Worm (Caenorhabditis elegans) whole organism, L1 larva: ENCODE data around the gene T21H3.5.

Experiments used
- aha-1 ChIP-seq: fragments of 150-350 bp; optimal IDR thresholded peaks from 2 replicates; lab custom pipeline; 2014; ENCODE audit warnings: missing biosample characterization, missing genetic modification characterization
- ama-1 ChIP-seq: fragments of 150-350 bp; optimal IDR thresholded peaks from 2 replicates; lab custom pipeline; 2014
- egl-27 ChIP-seq, 2 experiments: fragments of 150-350 bp in 1 of 2; sonication (generic microtip); optimal IDR thresholded peaks; 3 replicates each; lab custom pipeline; 2017 to 2018; ENCODE audit warnings: missing biosample characterization in 2 of 2, missing genetic modification characterization in 2 of 2, missing genetic modification reagents in 2 of 2
- ets-5 ChIP-seq: fragments of 200-800 bp; sonication (Bioruptor generic); IDR thresholded peaks from 2 replicates; pipeline ENCODE4 v1.3.6; 2022; ENCODE audit warnings: missing genetic modification characterization, missing compliant biosample characterization
- irx-1 ChIP-seq: sonication (generic microtip); optimal IDR thresholded peaks from 2 replicates; lab custom pipeline; 2016; ENCODE audit warnings: missing genetic modification characterization, missing compliant biosample characterization
- lin-13 ChIP-seq: fragments of 150-350 bp; optimal IDR thresholded peaks from 2 replicates; lab custom pipeline; 2014; ENCODE audit warnings: missing biosample characterization, missing genetic modification reagents, missing genetic modification characterization
- nhr-11 ChIP-seq: fragments of 150-350 bp; optimal IDR thresholded peaks from 2 replicates; lab custom pipeline; 2014; ENCODE audit warnings: missing biosample characterization, missing genetic modification characterization
- nhr-237 ChIP-seq: fragments of 150-350 bp; optimal IDR thresholded peaks from 2 replicates; lab custom pipeline; 2014; ENCODE audit warnings: missing biosample characterization, missing genetic modification characterization
- nhr-47 ChIP-seq: sonication (generic microtip); optimal IDR thresholded peaks from 2 replicates; lab custom pipeline; 2016; ENCODE audit warnings: mild to moderate bottlenecking, missing genetic modification characterization, moderate library complexity, missing compliant biosample characterization
- nhr-77 ChIP-seq: fragments of 150-350 bp; optimal IDR thresholded peaks from 2 replicates; lab custom pipeline; 2014; ENCODE audit warnings: missing biosample characterization, missing genetic modification characterization
- rnt-1 ChIP-seq: sonication (generic microtip); optimal IDR thresholded peaks from 2 replicates; lab custom pipeline; 2016; ENCODE audit warnings: mild to moderate bottlenecking, missing genetic modification characterization, moderate library complexity, missing compliant biosample characterization
- snpc-4 ChIP-seq: fragments of 150-350 bp; optimal IDR thresholded peaks from 2 replicates; lab custom pipeline; 2014; ENCODE audit warnings: missing biosample characterization, missing genetic modification characterization
- sox-4 ChIP-seq: sonication (generic microtip); optimal IDR thresholded peaks from 2 replicates; lab custom pipeline; 2016; ENCODE audit warnings: missing genetic modification characterization, missing compliant biosample characterization
- ztf-4 ChIP-seq: fragments of 150-350 bp; optimal IDR thresholded peaks from 2 replicates; lab custom pipeline; 2014; ENCODE audit warnings: missing biosample characterization, missing genetic modification characterization

DNA sequence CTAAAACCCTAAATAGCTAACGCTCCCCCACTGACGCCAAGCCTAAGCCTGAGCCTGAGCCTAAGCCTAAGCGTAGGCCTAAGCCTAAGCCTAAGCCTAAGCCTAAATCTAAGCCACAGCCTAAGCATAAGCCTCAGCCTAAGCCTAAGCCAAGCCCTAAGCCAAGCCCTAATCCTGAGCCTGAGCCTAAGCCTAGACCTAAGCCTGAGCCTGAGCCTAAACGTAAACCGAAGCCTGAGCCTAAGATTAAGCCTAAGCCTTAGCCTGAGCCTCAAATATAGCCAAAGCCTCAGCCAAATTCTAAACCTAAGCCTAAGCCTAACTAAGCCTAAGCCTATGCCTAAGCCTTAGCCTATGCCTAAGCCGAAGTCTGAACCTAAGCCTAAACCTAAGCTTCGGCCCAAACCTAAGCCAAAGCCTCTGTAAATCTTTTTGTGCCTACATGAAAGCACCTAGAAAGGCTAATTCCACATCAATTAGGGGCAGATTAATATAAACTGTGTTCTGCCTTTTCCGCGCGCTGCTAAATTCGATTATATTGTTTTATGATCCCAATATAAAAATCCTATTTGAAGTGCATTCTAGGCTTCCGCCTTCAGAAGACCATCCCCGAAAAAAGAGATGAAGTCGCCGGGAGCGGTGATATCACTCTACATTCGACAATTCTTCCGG, 1.1 kb upstream of the T21H3.5 start, which contains the start of gene ptr-16:
- TF ChIP-seq ama-1 (lab: Kevin White, UChicago) (no peak), egl-27 (tag; optimal IDR thresholded peaks at IDR 0.05; lab: Kevin White, UChicago) (no peak), snpc-4 (tag; lab: Kevin White, UChicago) (no peak), nhr-11 (tag; lab: Kevin White, UChicago) (no peak), sox-4 (tag; lab: Kevin White, UChicago) (no peak), aha-1 (no peak), nhr-77 (tag; lab: Kevin White, UChicago) (no peak), rnt-1 (tag; lab: Kevin White, UChicago) (no peak), nhr-47 (tag; lab: Kevin White, UChicago) (no peak), nhr-237 (no peak), ztf-4 (no peak), irx-1 (no peak), lin-13 (GFP tag; lab: Kevin White, UChicago) (no peak), ets-5 (GFP tag; lab: Robert Waterston, UW) (no peak)
